Fruit fly (Drosophila melanogaster): ENCODE data around the gene hng3.

DNA sequence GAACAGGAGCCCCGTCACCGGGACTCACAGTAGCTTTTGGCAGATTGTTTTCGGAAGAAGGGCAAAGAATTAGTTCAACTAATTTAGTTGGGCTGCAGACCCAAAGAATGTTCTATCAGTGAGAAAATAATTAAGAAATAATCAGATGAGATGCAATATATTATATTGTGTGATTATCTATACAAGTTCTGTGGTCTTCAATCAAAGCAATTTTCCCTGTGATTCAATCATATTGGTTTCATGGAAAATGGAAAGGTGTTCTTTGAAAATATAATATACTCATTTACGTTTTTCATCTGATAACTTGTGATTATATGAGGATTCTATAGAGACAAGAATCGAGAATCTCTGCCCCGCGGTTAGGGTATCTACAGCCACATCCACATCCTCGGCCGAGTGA lies 26.7 kb downstream of the hng3 start:
- no peak for TF ChIP-seq brk (GFP tag; optimal IDR thresholded peaks at IDR 0.05)
- TF ChIP-seq CG32264 (GFP tag; optimal IDR thresholded peaks at IDR 0.05): no peak
- TF ChIP-seq tai (GFP tag; optimal IDR thresholded peaks at IDR 0.05): peak; percentile 33
- peak; percentile 47 for TF ChIP-seq OdsH (GFP tag; optimal IDR thresholded peaks at IDR 0.05)
- no peak for TF ChIP-seq pan (optimal IDR thresholded peaks at IDR 0.05)
- TF ChIP-seq sage (GFP tag; optimal IDR thresholded peaks at IDR 0.05): no peak
- no peak for TF ChIP-seq N (GFP tag; optimal IDR thresholded peaks at IDR 0.05)
- no peak for TF ChIP-seq psq (GFP tag; optimal IDR thresholded peaks at IDR 0.05)
- TF ChIP-seq Vsx2 (GFP tag; optimal IDR thresholded peaks at IDR 0.05; ENCODE audit: partially characterized antibody): no peak
- no peak for TF ChIP-seq Rel (GFP tag; optimal IDR thresholded peaks at IDR 0.05)
- no peak for TF ChIP-seq Rel (tag; optimal IDR thresholded peaks at IDR 0.05)
- no peak for TF ChIP-seq CG9705 (GFP tag; optimal IDR thresholded peaks at IDR 0.05)
- TF ChIP-seq sv (GFP tag; optimal IDR thresholded peaks at IDR 0.05): no peak
